Worm (Caenorhabditis elegans) whole organism, L2 larva: ENCODE data around the gene F09B9.5.
A peak's percentile ranks its signal among the peaks of the same experiment; 100 is the strongest.
"Not testable (repeated sequence)": the region's sequence is repeated elsewhere in the genome, so short reads cannot be mapped to it uniquely, and the experiment has no call there.

Experiments
- C34F6.9 ChIP-seq: fragments of 150-350 bp; optimal IDR thresholded peaks from 2 replicates; lab custom pipeline; 2014; ENCODE audit warnings: missing biosample characterization, missing genetic modification characterization
- F13H6.1 ChIP-seq: sonication (generic microtip); optimal IDR thresholded peaks from 2 replicates; lab custom pipeline; 2016; ENCODE audit warnings: missing genetic modification characterization, missing compliant biosample characterization
- Y55F3AM.14 ChIP-seq: fragments of 200-800 bp; sonication (Bioruptor generic); optimal IDR thresholded peaks from 2 replicates; lab custom pipeline; 2018; ENCODE audit warnings: mild to moderate bottlenecking, missing genetic modification characterization, missing compliant biosample characterization
- ZK546.5 ChIP-seq: sonication (generic microtip); optimal IDR thresholded peaks from 2 replicates; lab custom pipeline; 2017; ENCODE audit warnings: missing biosample characterization, missing genetic modification characterization
- ama-1 ChIP-seq: fragments of 150-350 bp; optimal IDR thresholded peaks from 2 replicates; lab custom pipeline; 2018; ENCODE audit warnings: inconsistent platforms
- blmp-1 ChIP-seq: sonication (generic microtip); optimal IDR thresholded peaks from 2 replicates; lab custom pipeline; 2017; ENCODE audit warnings: missing genetic modification characterization, mild to moderate bottlenecking, missing compliant biosample characterization, antibody characterized with exemption, moderate library complexity; ENCODE audit not compliant: insufficient read depth
- crh-2 ChIP-seq: sonication (generic microtip); optimal IDR thresholded peaks from 2 replicates; lab custom pipeline; 2017; ENCODE audit warnings: missing biosample characterization, missing genetic modification characterization
- dmd-4 ChIP-seq: sonication (generic microtip); optimal IDR thresholded peaks from 2 replicates; lab custom pipeline; 2017; ENCODE audit warnings: missing biosample characterization, missing genetic modification characterization
- egl-27 ChIP-seq: sonication (generic microtip); optimal IDR thresholded peaks from 3 replicates; lab custom pipeline; 2017; ENCODE audit warnings: missing biosample characterization, missing genetic modification reagents, missing genetic modification characterization
- fos-1 ChIP-seq: fragments of 150-350 bp; optimal IDR thresholded peaks from 2 replicates; lab custom pipeline; 2014; ENCODE audit warnings: missing biosample characterization, missing genetic modification characterization
- lin-11 ChIP-seq: fragments of 150-350 bp; sonication (generic microtip); optimal IDR thresholded peaks from 2 replicates; lab custom pipeline; 2014; ENCODE audit warnings: missing biosample characterization, missing genetic modification characterization, inconsistent platforms, mixed read lengths
- lin-13 ChIP-seq: fragments of 150-350 bp; optimal IDR thresholded peaks from 2 replicates; lab custom pipeline; 2014; ENCODE audit warnings: missing biosample characterization, missing genetic modification reagents, missing genetic modification characterization
- lin-39 ChIP-seq: fragments of 150-350 bp; optimal IDR thresholded peaks from 2 replicates; lab custom pipeline; 2014; ENCODE audit warnings: missing biosample characterization, missing genetic modification reagents, missing genetic modification characterization
- lsy-2 ChIP-seq, 2 experiments: fragments of 150-350 bp in 1 of 2; sonication (generic microtip) in 1 of 2; optimal IDR thresholded peaks; 2 replicates each; lab custom pipeline; 2014 to 2017; ENCODE audit warnings: missing biosample characterization in 2 of 2, missing genetic modification characterization in 2 of 2
- mab-5 ChIP-seq: fragments of 150-350 bp; optimal IDR thresholded peaks from 2 replicates; lab custom pipeline; 2014; ENCODE audit warnings: missing biosample characterization, missing genetic modification characterization
- mdl-1 ChIP-seq, 2 experiments: fragments of 150-350 bp in 1 of 2; sonication (generic microtip) in 1 of 2; optimal IDR thresholded peaks; 2 replicates each; lab custom pipeline; 2017; ENCODE audit warnings: missing biosample characterization in 2 of 2, missing genetic modification characterization in 2 of 2
- nhr-10 ChIP-seq: sonication (generic microtip); optimal IDR thresholded peaks from 2 replicates; lab custom pipeline; 2017; ENCODE audit warnings: missing biosample characterization, missing genetic modification characterization
- nhr-11 ChIP-seq: fragments of 150-350 bp; optimal IDR thresholded peaks from 2 replicates; lab custom pipeline; 2014; ENCODE audit warnings: missing biosample characterization, missing genetic modification characterization
- nhr-12 ChIP-seq: fragments of 150-350 bp; optimal IDR thresholded peaks from 2 replicates; lab custom pipeline; 2014; ENCODE audit warnings: missing biosample characterization, missing genetic modification characterization
- nhr-129 ChIP-seq: fragments of 150-350 bp; optimal IDR thresholded peaks from 2 replicates; lab custom pipeline; 2014; ENCODE audit warnings: missing biosample characterization, missing genetic modification characterization
- nhr-21 ChIP-seq: fragments of 150-350 bp; optimal IDR thresholded peaks from 2 replicates; lab custom pipeline; 2014; ENCODE audit warnings: missing biosample characterization, missing genetic modification characterization
- nhr-23 ChIP-seq: fragments of 150-350 bp; optimal IDR thresholded peaks from 2 replicates; lab custom pipeline; 2014; ENCODE audit warnings: missing biosample characterization, missing genetic modification reagents, missing genetic modification characterization
- nhr-6 ChIP-seq: fragments of 150-350 bp; optimal IDR thresholded peaks from 2 replicates; lab custom pipeline; 2014; ENCODE audit warnings: missing biosample characterization, missing genetic modification characterization
- sem-4 ChIP-seq: fragments of 150-350 bp; optimal IDR thresholded peaks from 2 replicates; lab custom pipeline; 2014; ENCODE audit warnings: missing biosample characterization, missing genetic modification reagents, missing genetic modification characterization
- skn-1 ChIP-seq: sonication (generic microtip); optimal IDR thresholded peaks from 2 replicates; lab custom pipeline; 2017; ENCODE audit warnings: missing biosample characterization, missing genetic modification characterization
- sma-3 ChIP-seq: sonication (generic microtip); optimal IDR thresholded peaks from 2 replicates; lab custom pipeline; 2016; ENCODE audit warnings: missing genetic modification reagents, missing genetic modification characterization, missing compliant biosample characterization
- sma-9 ChIP-seq, 2 experiments: fragments of 150-350 bp in 1 of 2; sonication (generic microtip) in 1 of 2; optimal IDR thresholded peaks; 2 replicates each; lab custom pipeline; 2014 to 2016; ENCODE audit warnings: missing genetic modification characterization in 2 of 2, mild to moderate bottlenecking in 1 of 2, missing biosample characterization in 1 of 2, missing compliant biosample characterization in 1 of 2, missing genetic modification reagents in 1 of 2, moderate library complexity in 1 of 2
- unc-39 ChIP-seq: fragments of 150-350 bp; optimal IDR thresholded peaks from 2 replicates; lab custom pipeline; 2014; ENCODE audit warnings: missing biosample characterization, missing genetic modification characterization
- unc-55 ChIP-seq: fragments of 150-350 bp; sonication (generic microtip); optimal IDR thresholded peaks from 3 replicates; lab custom pipeline; 2014; ENCODE audit warnings: missing biosample characterization, missing genetic modification reagents, missing genetic modification characterization
- unc-62 ChIP-seq: fragments of 150-350 bp; optimal IDR thresholded peaks from 2 replicates; lab custom pipeline; 2014; ENCODE audit warnings: missing biosample characterization, missing genetic modification reagents, missing genetic modification characterization
- zag-1 ChIP-seq: fragments of 150-350 bp; optimal IDR thresholded peaks from 2 replicates; lab custom pipeline; 2014; ENCODE audit warnings: missing biosample characterization, missing genetic modification characterization
- ztf-1 ChIP-seq: fragments of 200-800 bp; sonication (Bioruptor generic); conservative IDR thresholded peaks from 2 replicates; pipeline ENCODE4 v1.3.6; 2022; ENCODE audit warnings: missing genetic modification characterization, missing compliant biosample characterization
- ztf-4 ChIP-seq: fragments of 150-350 bp; optimal IDR thresholded peaks from 2 replicates; lab custom pipeline; 2014; ENCODE audit warnings: missing biosample characterization, missing genetic modification characterization

Gene F09B9.5

DNA sequence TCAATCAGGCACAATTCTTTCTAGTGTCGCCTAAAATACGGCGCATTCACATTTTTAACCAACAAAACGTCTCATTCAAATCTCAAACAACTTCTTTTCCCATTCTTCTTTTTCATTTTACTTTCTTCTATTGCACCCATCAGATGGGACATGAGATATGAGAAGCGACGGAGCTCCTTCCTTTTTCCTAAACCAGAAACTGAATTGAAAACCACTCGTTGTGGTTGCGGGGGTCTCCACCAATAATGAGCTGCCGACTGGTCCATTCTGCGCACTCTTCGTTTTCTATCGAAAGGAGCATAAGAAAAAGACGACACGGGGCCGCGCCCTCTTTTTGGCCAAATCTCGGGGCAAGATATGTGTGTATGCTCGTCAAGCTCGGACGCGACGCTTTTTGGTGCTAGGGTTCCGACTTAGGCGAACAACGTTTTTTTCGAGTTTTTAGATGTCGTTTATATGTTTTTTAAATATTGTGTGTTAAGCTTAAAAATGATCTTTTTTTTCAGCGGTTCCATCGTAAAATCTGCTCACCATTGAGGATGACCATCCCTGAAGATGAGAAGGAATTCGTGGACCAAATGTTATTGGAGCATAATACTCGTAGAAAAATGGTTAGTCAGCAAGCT, at the start of gene F09B9.5:
F09B9.5 (plus strand) TSS at position 501 of the 626 bp plus-strand sequence.
- TF ChIP-seq egl-27 (tag; lab: Kevin White, UChicago): peak; percentile 20
- TF ChIP-seq C34F6.9: peak; percentile 14
- no peak for TF ChIP-seq nhr-12 (tag; lab: Kevin White, UChicago)
- TF ChIP-seq blmp-1 (tag; lab: Kevin White, UChicago): no peak
- TF ChIP-seq sem-4: peak; percentile 20
- TF ChIP-seq zag-1 (tag; lab: Kevin White, UChicago): peak; percentile 6

- no peak for TF ChIP-seq ztf-1
- TF ChIP-seq dmd-4 (tag; lab: Kevin White, UChicago): no peak
- TF ChIP-seq nhr-10: no peak
- no peak for TF ChIP-seq ama-1
- TF ChIP-seq unc-62 (GFP tag; lab: Kevin White, UChicago): no peak
- TF ChIP-seq lin-11 (tag; lab: Kevin White, UChicago): no peak
- no peak for TF ChIP-seq nhr-23 (tag; lab: Kevin White, UChicago)
- no peak for TF ChIP-seq mab-5 (tag; lab: Kevin White, UChicago)
- no peak for TF ChIP-seq unc-39 (tag; lab: Kevin White, UChicago)
- no peak for TF ChIP-seq crh-2
- no peak for TF ChIP-seq nhr-21 (tag; lab: Kevin White, UChicago)
- no peak for TF ChIP-seq lin-39 (tag; lab: Kevin White, UChicago)
- TF ChIP-seq skn-1 (tag; lab: Kevin White, UChicago): no peak
- TF ChIP-seq nhr-12 (tag; lab: Kevin White, UChicago): no peak
- TF ChIP-seq mdl-1 (tag; optimal IDR thresholded peaks at IDR 0.05; lab: Kevin White, UChicago): no peak
- TF ChIP-seq nhr-129 (tag; lab: Kevin White, UChicago): no peak
- no peak for TF ChIP-seq blmp-1 (tag; lab: Kevin White, UChicago)
These were observed 40.9 kb upstream of the F09B9.5 start for ce11 chrX:10113677-10114076.

ce11 chrX:10123015-10123414, 31.6 kb upstream of the F09B9.5 start:
- TF ChIP-seq blmp-1 (tag; lab: Kevin White, UChicago) (no peak), sma-3 (GFP tag; lab: Kevin White, UChicago) (no peak), Y55F3AM.14 (GFP tag; lab: Kevin White, UChicago) (no peak), sma-9 (GFP tag; optimal IDR thresholded peaks at IDR 0.05; lab: Kevin White, UChicago) (no peak), sma-9 (tag; optimal IDR thresholded peaks at IDR 0.05; lab: Kevin White, UChicago) (no peak), nhr-11 (tag; lab: Kevin White, UChicago) (no peak), nhr-129 (tag; lab: Kevin White, UChicago) (no peak), ztf-4 (tag; lab: Kevin White, UChicago) (no peak), nhr-10 (no peak), F13H6.1 (tag; lab: Kevin White, UChicago) (no peak)

DNA sequence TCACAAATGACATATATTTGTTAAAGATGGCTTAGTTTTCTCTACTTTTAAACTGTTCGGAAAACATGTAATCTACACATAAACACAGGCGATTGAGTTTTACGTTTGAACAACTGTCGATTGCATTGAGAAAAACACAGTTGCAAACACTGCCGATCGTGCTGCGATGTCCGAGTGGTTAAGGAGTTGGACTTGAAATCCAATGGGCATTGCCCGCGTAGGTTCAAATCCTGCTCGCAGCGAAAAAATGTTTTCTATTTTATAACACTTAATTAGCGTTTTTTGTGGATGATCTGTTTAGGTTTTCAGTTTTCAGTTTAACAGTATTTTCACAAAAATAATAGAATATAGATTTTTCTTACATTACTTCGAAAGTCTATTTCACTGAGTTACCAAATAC, 30.3 kb upstream of the F09B9.5 start:
- TF ChIP-seq nhr-129 (tag; lab: Kevin White, UChicago) (peak; percentile 27), sma-9 (GFP tag; optimal IDR thresholded peaks at IDR 0.05; lab: Kevin White, UChicago) (peak; percentile 35), sma-9 (tag; optimal IDR thresholded peaks at IDR 0.05; lab: Kevin White, UChicago) (no peak), ZK546.5 (no peak)

ce11 chrX:10130159-10130558, 24.5 kb upstream of the F09B9.5 start:
- no peak for TF ChIP-seq F13H6.1 (tag; lab: Kevin White, UChicago)
- TF ChIP-seq egl-27 (tag; lab: Kevin White, UChicago): no peak
- TF ChIP-seq sma-9 (GFP tag; optimal IDR thresholded peaks at IDR 0.05; lab: Kevin White, UChicago): peak; percentile 39
- TF ChIP-seq sma-9 (tag; optimal IDR thresholded peaks at IDR 0.05; lab: Kevin White, UChicago): no peak
- TF ChIP-seq nhr-6 (tag; lab: Kevin White, UChicago): no peak
- peak; percentile 1 for TF ChIP-seq nhr-129 (tag; lab: Kevin White, UChicago)
- TF ChIP-seq mab-5 (tag; lab: Kevin White, UChicago): peak; percentile 75
- TF ChIP-seq nhr-23 (tag; lab: Kevin White, UChicago): no peak
- no peak for TF ChIP-seq ama-1

DNA sequence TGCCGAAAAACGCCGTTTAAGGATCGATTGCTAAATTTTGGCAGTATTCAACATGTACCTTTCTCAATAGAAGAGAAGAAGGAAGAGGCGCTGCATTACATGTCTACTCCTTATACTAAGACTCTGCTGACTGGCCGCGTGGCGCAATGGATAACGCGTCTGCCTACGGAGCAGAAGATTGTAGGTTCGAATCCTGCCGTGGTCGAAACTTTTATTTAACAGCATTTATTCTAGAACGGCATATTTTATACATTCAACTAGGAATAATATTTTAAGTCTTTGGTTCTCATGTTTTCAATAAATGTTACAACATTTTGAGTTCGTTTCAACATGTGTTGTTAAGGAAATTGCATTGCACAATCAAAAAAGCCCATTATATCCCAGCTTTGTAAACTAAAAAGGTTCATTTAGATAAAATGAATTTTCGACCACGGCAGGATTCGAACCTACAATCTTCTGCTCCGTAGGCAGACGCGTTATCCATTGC, 22.0 kb upstream of the F09B9.5 start:
- TF ChIP-seq unc-55 (GFP tag; lab: Kevin White, UChicago) (peak; percentile 76), C34F6.9 (peak; percentile 31), nhr-129 (tag; lab: Kevin White, UChicago) (peak; percentile 54), fos-1 (tag; lab: Kevin White, UChicago) (peak; percentile 54), sma-9 (GFP tag; optimal IDR thresholded peaks at IDR 0.05; lab: Kevin White, UChicago) (peak; percentile 79), lin-13 (GFP tag; lab: Kevin White, UChicago) (peak; percentile 62), lsy-2 (tag; optimal IDR thresholded peaks at IDR 0.05; lab: Kevin White, UChicago) (peak in 1 of 2 experiments; percentile 37), nhr-21 (tag; lab: Kevin White, UChicago) (peak; percentile 59), sem-4 (peak; percentile 32), egl-27 (tag; lab: Kevin White, UChicago) (peak; percentile 54), nhr-11 (tag; lab: Kevin White, UChicago) (peak; percentile 19), ztf-4 (tag; lab: Kevin White, UChicago) (peak; percentile 14), sma-3 (GFP tag; lab: Kevin White, UChicago) (peak; percentile 60), F13H6.1 (tag; lab: Kevin White, UChicago) (peak; percentile 53), crh-2 (peak; percentile 74)
- TF ChIP-seq sma-9 (tag; optimal IDR thresholded peaks at IDR 0.05; lab: Kevin White, UChicago): not testable (repeated sequence)
